Fruit fly (Drosophila melanogaster) whole organism: ENCODE measurements around the gene CG32241.

ENCODE experiments used
- CG8478 ChIP-seq: fragments of >200 bp; optimal IDR thresholded peaks from 2 replicates; lab custom pipeline; 2018; ENCODE audit warnings: inconsistent platforms
- Dll ChIP-seq: fragments of >200 bp; optimal IDR thresholded peaks from 2 replicates; lab custom pipeline; 2017
- pan ChIP-seq: fragments of >200 bp; optimal IDR thresholded peaks from 2 replicates; lab custom pipeline; 2017
- psq ChIP-seq: fragments of >200 bp; optimal IDR thresholded peaks from 2 replicates; lab custom pipeline; 2017

- TF ChIP-seq psq: no peak
- no peak for TF ChIP-seq CG8478 (lab: Kevin White, UChicago)
- TF ChIP-seq pan (lab: Kevin White, UChicago): no peak
- TF ChIP-seq Dll (lab: Kevin White, UChicago): no peak
Observed at dm6 chr3L:4482509-4482908, 16.1 kb upstream of the CG32241 start, which contains the start of gene CG11350.
